Worm (Caenorhabditis elegans): Measurements from ENCODE around the gene agxt-1.

Gene agxt-1

ce11 chrII:8845298-8845697 is at the start of gene agxt-1:
Gene agxt-1 (plus strand): TSS chrII:8845598.
- TF ChIP-seq set-16 (GFP tag; IDR thresholded peaks at IDR 0.05) (no peak), ama-1 (optimal IDR thresholded peaks at IDR 0.05) (no peak), dmd-8 (GFP tag; IDR thresholded peaks at IDR 0.05) (no peak), ceh-62 (tag; optimal IDR thresholded peaks at IDR 0.05) (no peak), nhr-48 (tag; optimal IDR thresholded peaks at IDR 0.05) (no peak), ZK546.5 (tag; optimal IDR thresholded peaks at IDR 0.05) (no peak), aly-2 (tag; optimal IDR thresholded peaks at IDR 0.05) (no peak), saeg-2 (GFP tag; IDR thresholded peaks at IDR 0.05) (no peak), madf-9 (GFP tag; conservative IDR thresholded peaks at IDR 0.05) (no peak), lin-29 (GFP tag; IDR thresholded peaks at IDR 0.05) (no peak), daf-8 (GFP tag; IDR thresholded peaks at IDR 0.05) (no peak)

- TF ChIP-seq lim-7 (GFP tag; IDR thresholded peaks at IDR 0.05), result no peak
- TF ChIP-seq arid-1 (GFP tag; conservative IDR thresholded peaks at IDR 0.05), result no peak
- no peak for TF ChIP-seq snpc-1.2 (GFP tag; IDR thresholded peaks at IDR 0.05)
- no peak for TF ChIP-seq F10B5.3 (tag; optimal IDR thresholded peaks at IDR 0.05)
- TF ChIP-seq nhr-111 (GFP tag; optimal IDR thresholded peaks at IDR 0.05), result no peak
- no peak for TF ChIP-seq ceh-44 (GFP tag; IDR thresholded peaks at IDR 0.05)
- TF ChIP-seq lsy-2 (tag; optimal IDR thresholded peaks at IDR 0.05), result peak; percentile 50 to 74
- peak; percentile 63 for TF ChIP-seq nhr-11 (tag; optimal IDR thresholded peaks at IDR 0.05)
- no peak for TF ChIP-seq cey-2 (tag; optimal IDR thresholded peaks at IDR 0.05; ENCODE audit: borderline replicate concordance, insufficient read depth)
- peak; percentile 54 for TF ChIP-seq nhr-48 (tag; optimal IDR thresholded peaks at IDR 0.05)
- no peak for TF ChIP-seq Y48G9A.11 (GFP tag; IDR thresholded peaks at IDR 0.05)
- TF ChIP-seq unc-62 (GFP tag; optimal IDR thresholded peaks at IDR 0.05 in 1 of 2), result peak in 1 of 2 experiments; percentile 88
- TF ChIP-seq unc-62 (tag; optimal IDR thresholded peaks at IDR 0.05), result no peak
- TF ChIP-seq nhr-25 (tag; optimal IDR thresholded peaks at IDR 0.05; ENCODE audit: borderline replicate concordance, insufficient read depth), result no peak
- no peak for TF ChIP-seq ceh-28 (tag; optimal IDR thresholded peaks at IDR 0.05)
- TF ChIP-seq ZK337.2 (GFP tag; IDR thresholded peaks at IDR 0.05), result 0 out of 2 replicates have a peak, but pooled peaks have one; percentile 35
- TF ChIP-seq lin-39 (tag; optimal IDR thresholded peaks at IDR 0.05), result no peak
- TF ChIP-seq ztf-11 (tag; optimal IDR thresholded peaks at IDR 0.05), result no peak
- TF ChIP-seq hlh-11 (tag; optimal IDR thresholded peaks at IDR 0.05), result peak; percentile 57
- no peak for TF ChIP-seq lin-1 (GFP tag; IDR thresholded peaks at IDR 0.05)
- peak; percentile 67 for TF ChIP-seq hlh-30 (tag; optimal IDR thresholded peaks at IDR 0.05; ENCODE audit: insufficient read depth)
- TF ChIP-seq mdt-29 (GFP tag; IDR thresholded peaks at IDR 0.05), result no peak
- peak; percentile 49 for TF ChIP-seq hmg-1.1 (GFP tag; IDR thresholded peaks at IDR 0.05)
- peak; percentile 96 for TF ChIP-seq fkh-10 (GFP tag; optimal IDR thresholded peaks at IDR 0.05)
- TF ChIP-seq ceh-32 (tag; optimal IDR thresholded peaks at IDR 0.05; ENCODE audit: poor library complexity), result peak; percentile 6
- TF ChIP-seq hif-1 (tag; optimal IDR thresholded peaks at IDR 0.05), result peak in 1 of 2 experiments; percentile 76
- TF ChIP-seq daf-16 (GFP tag; optimal IDR thresholded peaks at IDR 0.05), result peak in 1 of 2 experiments; percentile 49
- no peak for TF ChIP-seq daf-16 (tag; optimal IDR thresholded peaks at IDR 0.05)
- TF ChIP-seq zip-11 (GFP tag; IDR thresholded peaks at IDR 0.05), result no peak
- TF ChIP-seq zfp-3 (GFP tag; conservative IDR thresholded peaks at IDR 0.05), result no peak
- no peak for TF ChIP-seq nhr-102 (tag; optimal IDR thresholded peaks at IDR 0.05)
- TF ChIP-seq gei-8 (GFP tag; optimal IDR thresholded peaks at IDR 0.05), result peak; percentile 48
- peak; percentile 57; the same call in 1 of the 2 replicates for TF ChIP-seq set-16 (GFP tag; IDR thresholded peaks at IDR 0.05)
- TF ChIP-seq dpl-1 (GFP tag; optimal IDR thresholded peaks at IDR 0.05), result no peak
- no peak for TF ChIP-seq nhr-6 (tag; optimal IDR thresholded peaks at IDR 0.05)
- no peak for TF ChIP-seq daf-12 (tag; optimal IDR thresholded peaks at IDR 0.05)
- no peak for TF ChIP-seq ceh-62 (tag; optimal IDR thresholded peaks at IDR 0.05)
- TF ChIP-seq dmd-8 (GFP tag; IDR thresholded peaks at IDR 0.05), result 0 out of 2 replicates have a peak, but pooled peaks have one; percentile 55
- no peak for TF ChIP-seq zag-1 (tag; optimal IDR thresholded peaks at IDR 0.05)
- TF ChIP-seq mxl-2 (GFP tag; conservative IDR thresholded peaks at IDR 0.05), result no peak
- TF ChIP-seq T26A8.4 (GFP tag; IDR thresholded peaks at IDR 0.05), result no peak
- TF ChIP-seq mxl-3 (GFP tag; optimal IDR thresholded peaks at IDR 0.05), result no peak
These were observed 49.0 kb upstream of the agxt-1 start for ce11 chrII:8796391-8796790.
